Worm (Caenorhabditis elegans): Measurements from ENCODE around the gene hpo-40.
A peak's percentile ranks its signal among the peaks of the same experiment; 100 is the strongest.

DNA sequence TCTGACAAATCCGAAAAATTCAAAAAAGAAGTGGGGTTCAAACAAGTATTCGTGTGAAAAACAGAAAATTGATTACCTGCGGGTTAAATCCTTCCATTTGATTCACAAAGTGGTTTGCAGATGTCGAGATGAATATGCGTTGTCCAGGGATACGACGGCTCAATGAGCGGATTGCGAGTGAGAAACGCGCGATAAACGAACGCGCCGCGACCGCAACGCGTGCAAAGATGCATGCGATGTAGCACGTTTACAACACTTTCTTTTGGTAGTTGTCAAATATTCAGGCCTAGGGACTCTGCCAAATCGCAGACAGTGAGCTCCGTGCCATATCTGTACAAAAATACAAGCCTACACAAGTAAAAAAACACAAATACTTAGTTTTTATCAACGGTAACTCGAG, 25.9 kb downstream of the hpo-40 start, which contains the start of gene fubl-1:
- no peak for TF ChIP-seq hrde-1 (tag; optimal IDR thresholded peaks at IDR 0.05; ENCODE audit: borderline replicate concordance)
- no peak for TF ChIP-seq ceh-27 (GFP tag; optimal IDR thresholded peaks at IDR 0.05)
- TF ChIP-seq hlh-12 (tag; optimal IDR thresholded peaks at IDR 0.05) = no peak
- TF ChIP-seq dpff-1 (tag; optimal IDR thresholded peaks at IDR 0.05) = no peak
- TF ChIP-seq gei-17 (GFP tag; optimal IDR thresholded peaks at IDR 0.05) = no peak
- peak; percentile 65 for TF ChIP-seq dox-1 (GFP tag; IDR thresholded peaks at IDR 0.05)
- no peak for TF ChIP-seq ccch-3 (GFP tag; optimal IDR thresholded peaks at IDR 0.05)
- no peak for TF ChIP-seq ama-1 (optimal IDR thresholded peaks at IDR 0.05)
- no peak for TF ChIP-seq ama-1 (GFP tag; optimal IDR thresholded peaks at IDR 0.05)
- no peak for TF ChIP-seq unc-62 (GFP tag; optimal IDR thresholded peaks at IDR 0.05)

Data from whole organism, young adult.